Worm (Caenorhabditis elegans): ENCODE measurements around the gene fbxa-48.
"Not testable (repeated sequence)": the region's sequence is repeated elsewhere in the genome, so short reads cannot be mapped to it uniquely, and the experiment has no call there.

fbxa-48 gene

DNA sequence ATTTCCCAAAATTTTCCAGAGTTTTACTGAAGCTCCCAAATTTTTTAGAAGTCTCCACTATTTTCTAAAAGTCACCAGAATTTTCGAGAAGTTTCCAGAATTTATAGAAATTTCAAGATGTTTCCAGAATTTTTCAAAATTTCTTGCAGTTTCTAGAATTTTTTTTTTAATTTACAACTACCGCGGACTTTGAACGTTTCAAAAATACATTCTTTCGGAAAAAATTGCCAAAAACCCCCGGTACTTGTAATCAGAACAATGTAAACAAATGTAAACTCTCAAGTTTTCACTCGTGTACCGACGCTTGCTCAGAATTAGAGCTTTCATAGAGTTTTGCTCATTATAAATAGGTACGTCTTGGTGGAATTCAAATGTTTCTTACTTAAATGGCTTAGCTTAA, 757 bp upstream of the fbxa-48 start, which contains the start of gene fbxa-39:
TSS of gene fbxa-39 (plus strand) at position 301 of the 400 bp plus-strand sequence.
- TF ChIP-seq unc-62 (GFP tag; optimal IDR thresholded peaks at IDR 0.05), result no peak

DNA sequence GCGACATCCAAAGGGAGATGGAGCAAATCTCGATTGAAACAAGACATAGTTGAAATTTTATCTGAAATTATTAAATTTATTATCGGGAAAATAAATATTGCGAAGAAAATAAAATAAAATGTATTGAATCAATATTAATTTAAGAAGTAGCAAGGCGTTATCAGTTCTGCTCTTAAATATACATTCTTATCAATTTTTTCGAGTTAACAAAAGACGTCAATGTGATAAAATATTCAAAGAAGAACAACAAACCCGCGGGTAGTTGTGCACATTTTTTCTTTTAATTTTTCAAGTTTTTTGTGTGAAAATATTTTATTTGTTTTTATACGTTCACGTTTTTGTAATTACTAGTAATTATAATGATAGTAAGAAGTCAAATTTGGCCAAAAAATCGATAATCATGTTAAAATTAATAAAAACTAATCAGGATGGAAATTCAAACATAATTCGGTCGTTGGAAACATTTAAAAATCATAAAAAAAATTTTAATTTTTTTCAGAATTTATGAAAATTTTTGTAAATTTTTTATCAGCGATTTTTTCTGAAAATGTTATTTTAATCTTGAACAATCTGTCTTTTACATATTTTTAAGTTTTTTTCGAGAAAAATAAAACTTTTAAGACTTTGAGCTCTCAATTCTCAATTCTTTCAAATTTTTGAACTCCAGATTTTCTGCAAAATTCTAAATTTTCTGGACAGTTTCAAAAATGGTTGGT, 5.8 kb downstream of the fbxa-48 start, which contains the start of gene fbxa-9:
TSS of gene fbxa-9 (plus strand) at position 666 of the 716 bp plus-strand sequence.
- TF ChIP-seq unc-62 (GFP tag; optimal IDR thresholded peaks at IDR 0.05), result no peak

DNA sequence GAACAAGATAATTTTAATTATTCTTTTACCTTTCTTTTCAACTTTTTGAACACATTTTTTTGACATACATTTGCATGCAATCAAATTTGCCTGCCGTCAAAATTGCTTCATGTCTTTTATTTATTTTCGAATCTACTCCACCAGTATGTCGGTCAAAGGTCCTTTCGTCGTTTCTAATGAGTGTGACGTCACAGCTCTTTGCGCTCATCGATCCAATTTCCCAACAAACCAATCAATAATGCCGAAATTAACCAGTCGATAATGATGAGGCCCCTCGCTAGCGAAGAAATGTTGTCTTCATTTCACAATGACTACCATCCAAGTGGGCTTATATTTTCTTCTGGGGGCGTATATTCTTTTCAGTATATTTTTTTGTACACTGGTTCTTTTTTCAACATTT, 9.0 kb downstream of the fbxa-48 start, which contains the start of gene Y54F10BM.6:
TSS of gene Y54F10BM.6 (plus strand) at position 301 of the 400 bp plus-strand sequence.
- TF ChIP-seq unc-62 (GFP tag; optimal IDR thresholded peaks at IDR 0.05), result no peak

DNA sequence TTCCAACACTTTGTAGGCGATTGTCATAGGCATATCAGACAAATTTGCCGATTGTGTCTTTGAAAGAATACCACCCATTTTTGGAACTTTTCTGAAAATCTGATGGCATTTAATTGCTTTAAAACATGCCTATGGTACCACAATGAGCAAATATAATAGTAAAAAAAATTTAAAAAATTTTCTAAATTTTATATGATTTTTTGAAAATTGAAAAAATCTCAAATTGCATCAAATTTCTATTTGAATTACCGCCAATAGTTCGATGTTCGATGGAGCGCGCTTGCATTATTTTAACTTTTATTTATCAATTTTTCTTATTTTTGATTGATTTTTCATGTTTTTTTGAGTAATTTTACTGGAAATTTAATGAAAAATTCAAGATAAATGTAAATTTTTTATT, 10.6 kb downstream of the fbxa-48 start, which contains the start of gene fbxa-42:
TSS of gene fbxa-42 (minus strand) at position 101 of the 400 bp plus-strand sequence.
- TF ChIP-seq unc-62 (GFP tag; optimal IDR thresholded peaks at IDR 0.05), result not testable (repeated sequence)

DNA sequence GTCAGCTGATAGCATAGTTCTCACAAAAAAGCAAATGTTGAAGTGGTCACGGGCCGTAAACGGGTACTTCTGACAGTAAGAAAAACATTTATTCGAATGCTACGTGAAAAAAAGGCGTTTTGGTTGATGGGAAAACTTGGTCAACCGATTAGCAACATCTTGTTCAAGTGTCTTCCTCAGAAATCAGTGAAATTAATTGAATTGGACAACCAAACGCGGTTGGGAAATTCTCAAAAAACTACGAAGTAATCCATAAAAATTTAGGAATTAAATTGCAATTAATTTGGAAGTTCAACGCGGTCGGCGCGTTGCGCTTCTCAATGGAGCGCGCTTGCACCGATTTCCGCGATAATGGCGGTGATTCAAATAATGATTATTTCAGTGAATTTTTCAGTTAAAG, 12.6 kb downstream of the fbxa-48 start:
- no peak for TF ChIP-seq unc-62 (GFP tag; optimal IDR thresholded peaks at IDR 0.05)

DNA sequence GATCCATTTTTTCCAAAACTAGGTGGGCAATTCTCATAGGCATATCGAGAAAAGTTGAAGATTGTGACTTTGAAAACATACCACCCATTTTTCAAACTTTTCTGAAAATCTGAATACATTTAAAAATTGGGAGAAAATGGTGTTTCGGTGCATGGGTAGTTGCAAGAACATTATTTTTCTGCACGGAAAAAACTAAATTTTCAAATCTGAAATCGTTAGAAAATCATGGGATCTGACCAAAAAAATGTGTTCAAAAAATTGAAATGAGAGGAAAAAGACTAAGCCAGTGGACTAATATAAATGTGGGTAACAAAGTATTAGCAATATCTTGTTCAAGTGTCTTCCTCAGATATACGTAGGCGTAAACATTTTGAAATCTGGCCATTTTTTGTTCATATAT, 13.1 kb downstream of the fbxa-48 start, which contains the start of gene fbxa-43:
TSS of gene fbxa-43 (minus strand) at position 101 of the 400 bp plus-strand sequence.
- no peak for TF ChIP-seq unc-62 (GFP tag; optimal IDR thresholded peaks at IDR 0.05)

DNA sequence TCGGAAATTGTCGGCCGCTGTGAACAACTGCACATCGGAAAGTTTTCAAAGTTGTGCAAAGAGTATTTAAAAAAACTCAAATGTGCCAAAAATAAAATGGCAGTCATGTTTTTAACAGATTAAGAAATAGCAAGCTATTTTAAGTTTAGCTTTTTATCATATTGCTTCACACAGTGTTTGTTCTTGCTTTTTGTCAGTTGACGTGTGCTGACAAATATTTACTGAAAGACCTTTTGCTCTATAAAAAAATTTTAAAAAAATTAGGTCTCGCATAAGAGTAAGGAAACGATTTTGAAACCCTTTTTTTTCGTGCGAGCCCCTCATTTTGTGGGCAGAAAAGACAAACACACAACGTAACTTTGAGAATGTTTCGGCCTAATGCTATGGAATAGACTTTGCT, 16.5 kb downstream of the fbxa-48 start, which contains the start of gene fbxa-71:
TSS of gene fbxa-71 (plus strand) at position 301 of the 400 bp plus-strand sequence.
- no peak for TF ChIP-seq unc-62 (GFP tag; optimal IDR thresholded peaks at IDR 0.05)

DNA sequence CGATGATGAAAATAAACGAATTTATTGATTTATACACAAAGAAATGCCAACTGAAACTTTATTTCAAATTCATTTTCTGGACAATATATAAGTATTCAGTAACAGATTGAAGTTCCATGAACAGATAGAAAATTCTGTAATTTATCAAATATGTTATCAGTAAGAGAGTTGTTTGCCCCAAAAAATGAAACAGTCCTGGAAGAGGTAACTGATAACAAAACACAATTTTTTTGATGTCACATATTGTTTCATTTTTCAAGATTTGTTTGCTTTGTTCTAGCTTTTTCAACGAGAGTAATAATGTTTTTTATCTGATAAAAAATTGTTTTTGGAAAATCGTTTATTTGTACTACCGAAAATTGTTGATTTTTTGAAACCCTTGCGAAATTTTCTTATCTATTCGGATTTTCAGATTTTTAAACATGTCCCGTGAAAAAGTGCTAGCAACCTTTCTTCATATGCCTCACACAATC, 18.9 kb downstream of the fbxa-48 start, which contains the start of gene fbxa-73:
TSS of gene fbxa-73 (plus strand) at position 423 of the 473 bp plus-strand sequence.
- no peak for TF ChIP-seq unc-62 (GFP tag; optimal IDR thresholded peaks at IDR 0.05)

DNA sequence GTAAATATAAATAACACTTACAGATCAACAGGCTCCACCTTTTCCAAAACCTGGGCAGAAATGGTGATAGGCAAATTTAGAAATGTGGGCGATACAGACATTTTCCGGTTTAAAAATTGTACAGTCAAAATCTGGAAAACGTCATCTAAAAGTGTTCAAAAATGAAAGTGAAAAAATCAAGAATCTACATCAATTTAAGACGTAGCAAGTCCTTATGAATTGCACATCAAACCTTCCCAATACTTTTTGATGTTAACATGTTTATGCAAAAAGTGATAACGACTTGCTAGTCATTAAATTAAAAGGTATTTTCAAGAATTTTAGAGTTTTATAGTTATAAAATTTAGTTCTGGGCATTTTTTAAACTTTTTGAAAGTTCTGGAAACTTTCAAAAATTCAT, 20.6 kb downstream of the fbxa-48 start, which contains the start of gene fbxa-7:
TSS of gene fbxa-7 (minus strand) at position 101 of the 400 bp plus-strand sequence.
- no peak for TF ChIP-seq unc-62 (GFP tag; optimal IDR thresholded peaks at IDR 0.05)

DNA sequence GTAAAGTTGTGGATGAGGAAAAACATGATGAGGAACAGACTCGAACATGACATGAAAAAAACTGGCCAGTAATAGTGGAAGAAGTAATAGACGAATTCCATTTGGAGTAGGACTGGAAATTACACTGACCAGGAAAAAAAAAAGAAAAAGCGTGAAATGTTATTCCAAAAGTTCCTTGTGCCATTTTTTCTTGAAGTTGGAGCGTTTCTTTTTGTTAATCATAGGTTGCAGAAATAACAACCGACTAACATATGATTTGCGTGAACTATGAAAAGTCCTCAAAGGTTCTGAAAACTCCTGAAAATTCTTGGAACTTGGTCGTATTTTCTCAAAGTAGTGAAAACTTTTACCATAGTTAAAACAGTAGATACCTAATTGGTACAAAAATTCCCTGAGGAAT, 26.2 kb downstream of the fbxa-48 start, which contains the start of gene srd-67:
TSS of gene srd-67 (minus strand) at position 101 of the 400 bp plus-strand sequence.
- TF ChIP-seq unc-62 (GFP tag; optimal IDR thresholded peaks at IDR 0.05), result no peak

DNA sequence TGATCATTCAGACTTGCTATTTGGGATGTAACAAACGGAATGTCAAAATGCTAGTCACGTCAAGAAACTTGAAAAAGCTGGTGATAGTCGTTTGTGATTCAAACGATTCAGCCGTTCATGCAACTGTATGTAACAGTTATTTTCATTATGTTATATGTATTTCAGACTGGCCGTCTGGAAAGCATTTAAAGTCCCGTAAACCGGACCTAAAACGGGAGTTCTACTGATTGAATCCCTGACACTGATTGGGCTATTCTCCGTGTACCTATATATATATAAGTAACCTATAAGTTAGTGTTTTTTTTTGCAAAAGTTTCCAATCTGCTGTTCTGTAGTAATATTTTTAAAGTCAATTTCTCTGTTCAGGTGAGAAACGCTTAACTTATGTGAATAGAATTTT, 28.4 kb downstream of the fbxa-48 start:
- TF ChIP-seq unc-62 (GFP tag; optimal IDR thresholded peaks at IDR 0.05), result no peak

DNA sequence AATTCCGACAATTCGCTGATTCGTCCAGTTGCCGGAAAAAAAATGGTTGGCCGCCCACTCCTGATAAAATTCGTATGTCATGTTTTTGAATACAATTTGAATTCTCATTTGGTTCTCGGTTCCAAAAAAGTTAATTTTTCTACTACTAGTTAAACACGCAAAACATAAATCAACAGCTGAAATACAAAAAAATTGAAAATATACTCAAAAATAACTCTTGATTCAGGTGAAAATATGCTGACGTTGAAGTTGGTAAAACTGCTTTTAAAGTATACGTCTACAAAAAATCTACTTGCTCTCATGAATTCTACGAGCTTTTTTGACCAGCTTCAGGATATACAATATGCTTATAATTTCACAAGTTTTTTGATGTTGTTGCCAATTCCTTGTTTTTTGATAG, 31.5 kb downstream of the fbxa-48 start, which contains the start of gene srz-56:
TSS of gene srz-56 (plus strand) at position 301 of the 400 bp plus-strand sequence.
- TF ChIP-seq unc-62 (GFP tag; optimal IDR thresholded peaks at IDR 0.05), result no peak

DNA sequence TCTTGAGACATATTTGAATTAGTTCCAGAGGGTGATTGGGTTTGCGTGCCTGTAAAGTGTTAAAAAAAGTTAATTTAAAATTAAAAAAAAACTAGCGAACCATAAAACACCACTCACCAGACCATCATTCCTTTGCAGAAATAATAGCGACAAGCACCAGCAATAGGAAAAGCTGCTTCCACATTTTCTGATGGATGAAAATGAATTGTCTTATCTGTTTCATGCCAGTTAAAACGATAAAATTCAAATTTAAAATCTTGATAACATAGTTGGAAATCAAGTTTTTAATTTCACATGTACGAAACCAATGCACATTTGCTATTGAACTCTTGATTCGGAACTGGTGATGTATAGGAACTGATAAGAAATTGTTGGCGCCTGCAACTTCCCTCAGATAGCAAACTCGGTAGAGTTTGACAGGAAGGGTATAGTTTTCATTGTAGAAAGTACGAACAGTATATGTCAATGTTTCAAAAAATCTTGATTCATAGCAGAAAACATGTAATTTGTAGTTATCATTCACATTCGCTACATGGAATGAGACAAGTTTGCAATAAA, 32.3 kb downstream of the fbxa-48 start, which contains the start of gene C39B5.10:
TSS of gene C39B5.10 (minus strand) at position 51 of the 558 bp plus-strand sequence.
- TF ChIP-seq unc-62 (GFP tag; optimal IDR thresholded peaks at IDR 0.05), result no peak

DNA sequence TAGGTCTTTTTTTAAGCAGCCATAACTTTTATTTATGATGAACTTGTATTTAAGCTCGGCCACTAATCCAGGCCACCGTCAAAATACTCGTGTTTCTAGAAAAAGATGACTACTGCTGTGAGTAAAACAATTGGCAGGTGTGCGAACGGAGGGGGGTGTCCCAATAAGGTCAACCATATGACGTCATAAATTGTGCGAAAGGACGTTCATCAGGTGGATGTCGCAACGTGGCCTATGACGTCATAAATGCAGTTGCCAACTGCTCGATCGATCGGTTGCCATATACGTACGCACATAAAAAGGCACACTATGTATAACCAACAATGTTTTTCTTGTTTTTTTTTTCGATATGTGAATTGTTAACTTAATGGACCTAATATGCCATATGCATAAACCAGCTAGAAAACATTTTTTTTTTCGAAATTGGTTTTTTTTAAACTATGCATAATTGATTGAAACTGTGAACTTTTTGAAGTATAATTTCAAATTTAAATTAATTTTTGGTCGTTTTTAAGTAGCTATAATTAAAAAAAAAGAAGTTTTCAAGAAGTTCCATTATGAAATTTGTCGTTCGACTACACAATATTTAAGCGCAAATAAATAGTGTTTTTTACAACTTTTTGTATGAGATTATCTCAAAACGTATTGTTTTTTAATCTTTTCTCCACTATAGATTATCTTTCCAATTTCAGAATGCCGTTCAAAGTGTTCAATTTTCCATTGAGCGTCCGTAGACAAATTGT, 37.6 kb downstream of the fbxa-48 start, which contains the start of gene C39B5.2:
TSS of gene C39B5.2 (plus strand) at position 693 of the 743 bp plus-strand sequence.
- no peak for TF ChIP-seq unc-62 (GFP tag; optimal IDR thresholded peaks at IDR 0.05)

DNA sequence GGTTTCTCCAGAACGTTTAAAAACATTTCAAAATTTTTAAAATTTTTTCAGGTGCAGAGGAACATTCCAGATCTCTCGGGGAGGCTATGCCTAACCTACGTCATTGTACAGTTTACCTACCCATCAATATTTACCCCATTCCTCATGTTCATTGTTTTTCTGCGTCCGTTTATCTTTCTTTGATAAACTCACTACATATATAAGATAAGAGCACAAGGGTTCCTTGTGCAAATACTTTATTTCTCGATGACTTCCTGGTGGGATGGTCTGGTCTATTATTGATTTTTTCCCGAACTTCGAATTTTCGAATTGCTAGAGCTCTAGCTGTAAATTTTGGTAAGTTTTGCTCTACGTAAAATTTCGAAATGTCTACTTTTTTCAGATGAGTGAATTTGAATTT, 38.6 kb downstream of the fbxa-48 start:
- no peak for TF ChIP-seq unc-62 (GFP tag; optimal IDR thresholded peaks at IDR 0.05)

All from whole organism, dauer.